Fruit fly (Drosophila melanogaster) whole organism, embryonic: ENCODE data around the gene Ror.

Experiments used
- BEAF-32 ChIP-seq: fragments of 200-800 bp; sonication (Bioruptor generic); optimal IDR thresholded peaks from 3 replicates; lab custom pipeline; 2017; ENCODE audit warnings: missing biosample characterization, missing genetic modification characterization, mild to moderate bottlenecking, moderate library complexity, missing genetic modification reagents
- Bgb ChIP-seq: fragments of 200-800 bp; sonication (Bioruptor generic); IDR thresholded peaks from 2 replicates; pipeline ENCODE4 v1.3.6; 2022; ENCODE audit warnings: missing biosample characterization, missing genetic modification characterization; ENCODE audit not compliant: partially characterized antibody
- Blimp-1 ChIP-seq: fragments of 200-800 bp; sonication (Bioruptor generic); optimal IDR thresholded peaks from 3 replicates; lab custom pipeline; 2018; ENCODE audit warnings: missing biosample characterization, missing genetic modification characterization, mild to moderate bottlenecking, moderate library complexity, missing genetic modification reagents
- CG10209 ChIP-seq: fragments of 200-800 bp; sonication (Bioruptor generic); optimal IDR thresholded peaks from 3 replicates; lab custom pipeline; 2017; ENCODE audit warnings: missing biosample characterization, mild to moderate bottlenecking, missing genetic modification characterization, missing genetic modification reagents
- CG1024 ChIP-seq: fragments of 200-800 bp; sonication (Bioruptor generic); IDR thresholded peaks from 2 replicates; pipeline ENCODE4 v1.3.6; 2022; ENCODE audit warnings: missing biosample characterization, missing genetic modification characterization
- CG10462 ChIP-seq: fragments of 200-800 bp; sonication (Bioruptor generic); optimal IDR thresholded peaks from 2 replicates; lab custom pipeline; 2016; ENCODE audit warnings: missing biosample characterization, missing genetic modification characterization
- CG1603 ChIP-seq: fragments of 200-800 bp; sonication (Bioruptor generic); optimal IDR thresholded peaks from 2 replicates; lab custom pipeline; 2019; ENCODE audit warnings: missing biosample characterization, mild to moderate bottlenecking, missing genetic modification characterization, moderate library complexity
- CG16813 ChIP-seq: fragments of 200-800 bp; sonication (Bioruptor generic); IDR thresholded peaks from 3 replicates; pipeline ENCODE4 v1.3.6; 2022; ENCODE audit warnings: missing biosample characterization, missing genetic modification characterization; ENCODE audit not compliant: partially characterized antibody
- CG17612 ChIP-seq: fragments of 200-800 bp; sonication (Bioruptor generic); IDR thresholded peaks from 2 replicates; pipeline ENCODE4 v1.3.6; 2022; ENCODE audit warnings: missing biosample characterization, missing genetic modification characterization
- CG17802 ChIP-seq: fragments of 200-800 bp; sonication (Bioruptor generic); optimal IDR thresholded peaks from 2 replicates; lab custom pipeline; 2018; ENCODE audit warnings: missing biosample characterization, mild to moderate bottlenecking, missing genetic modification characterization, moderate library complexity
- CG2129 ChIP-seq: fragments of 200-800 bp; sonication (Bioruptor generic); IDR thresholded peaks from 2 replicates; pipeline ENCODE4 v1.3.6; 2022; ENCODE audit warnings: missing biosample characterization, missing genetic modification characterization; ENCODE audit not compliant: partially characterized antibody
- CG31224 ChIP-seq: fragments of 200-800 bp; sonication (Bioruptor generic); IDR thresholded peaks from 2 replicates; pipeline ENCODE4 v1.3.6; 2022; ENCODE audit warnings: missing biosample characterization, missing genetic modification characterization
- CG31441 ChIP-seq: fragments of 200-800 bp; sonication (Bioruptor generic); IDR thresholded peaks from 2 replicates; pipeline ENCODE4 v1.3.6; 2022; ENCODE audit warnings: missing biosample characterization, missing genetic modification characterization
- CG34422 ChIP-seq: fragments of 200-800 bp; sonication (Bioruptor generic); IDR thresholded peaks from 3 replicates; pipeline ENCODE4 v1.3.6; 2022; ENCODE audit warnings: missing biosample characterization, missing genetic modification characterization
- CG3838 ChIP-seq: fragments of 200-800 bp; sonication (Bioruptor generic); optimal IDR thresholded peaks from 3 replicates; lab custom pipeline; 2016; ENCODE audit warnings: missing biosample characterization, missing genetic modification characterization
- CG4282 ChIP-seq: fragments of 200-800 bp; sonication (Bioruptor generic); optimal IDR thresholded peaks from 2 replicates; lab custom pipeline; 2016; ENCODE audit warnings: missing biosample characterization, missing genetic modification characterization
- CG4617 ChIP-seq: fragments of 200-800 bp; sonication (Bioruptor generic); optimal IDR thresholded peaks from 3 replicates; lab custom pipeline; 2016; ENCODE audit warnings: missing biosample characterization, missing genetic modification characterization, borderline replicate concordance
- CG7271 ChIP-seq: fragments of 200-800 bp; sonication (Bioruptor generic); optimal IDR thresholded peaks from 2 replicates; lab custom pipeline; 2018; ENCODE audit warnings: missing biosample characterization, mild to moderate bottlenecking, missing genetic modification characterization, moderate library complexity
- CG7357 ChIP-seq: fragments of 200-800 bp; sonication (Bioruptor generic); IDR thresholded peaks from 3 replicates; pipeline ENCODE4 v1.3.6; 2022; ENCODE audit warnings: missing biosample characterization, missing genetic modification characterization
- CG9215 ChIP-seq: fragments of 200-800 bp; sonication (Bioruptor generic); IDR thresholded peaks from 2 replicates; pipeline ENCODE4 v1.3.6; 2022; ENCODE audit warnings: missing biosample characterization, missing genetic modification characterization
- Dll ChIP-seq: fragments of 200-800 bp; sonication (Bioruptor generic); IDR thresholded peaks from 4 replicates; pipeline ENCODE4 v1.3.6; 2022; ENCODE audit warnings: missing biosample characterization, missing genetic modification characterization; ENCODE audit not compliant: partially characterized antibody
- Dref ChIP-seq: fragments of 200-800 bp; sonication (Bioruptor generic); IDR thresholded peaks from 2 replicates; pipeline ENCODE4 v1.3.6; 2022; ENCODE audit warnings: missing biosample characterization, missing genetic modification characterization
- Ets65A ChIP-seq: fragments of 200-800 bp; sonication (Bioruptor generic); peaks from one replicate; lab custom pipeline; 2016; ENCODE audit warnings: missing biosample characterization, missing genetic modification characterization
- Gug ChIP-seq: fragments of 200-800 bp; sonication (Bioruptor generic); IDR thresholded peaks from 4 replicates; pipeline ENCODE4 v1.3.6; 2022; ENCODE audit warnings: missing biosample characterization, missing genetic modification characterization
- HmgD ChIP-seq: fragments of 200-800 bp; sonication (Bioruptor generic); optimal IDR thresholded peaks from 3 replicates; lab custom pipeline; 2016; ENCODE audit warnings: missing biosample characterization, missing genetic modification characterization
- Hmx ChIP-seq: fragments of 200-800 bp; sonication (Bioruptor generic); optimal IDR thresholded peaks from 2 replicates; lab custom pipeline; 2016; ENCODE audit warnings: missing biosample characterization, missing genetic modification characterization
- MBD-R2 ChIP-seq: fragments of 200-800 bp; sonication (Bioruptor generic); IDR thresholded peaks from 2 replicates; pipeline ENCODE4 v1.3.6; 2022; ENCODE audit warnings: missing biosample characterization, missing genetic modification characterization
- MESR4 ChIP-seq: fragments of 200-800 bp; sonication (Bioruptor generic); optimal IDR thresholded peaks from 2 replicates; lab custom pipeline; 2018; ENCODE audit warnings: missing biosample characterization, mild to moderate bottlenecking, missing genetic modification characterization, moderate library complexity
- Med ChIP-seq: fragments of 200-800 bp; sonication (Bioruptor generic); peaks from one replicate; lab custom pipeline; 2016; ENCODE audit warnings: missing biosample characterization, missing genetic modification characterization, mild to moderate bottlenecking, inconsistent platforms, moderate library complexity
- Pdp1 ChIP-seq, 2 experiments: fragments of 200-800 bp; sonication (Bioruptor generic); optimal IDR thresholded peaks; 3 replicates each; lab custom pipeline; 2016; ENCODE audit warnings: missing biosample characterization in 2 of 2, missing genetic modification characterization in 2 of 2, mild to moderate bottlenecking in 1 of 2, moderate library complexity in 1 of 2
- Ravus ChIP-seq: fragments of 200-800 bp; sonication (Bioruptor generic); IDR thresholded peaks from 2 replicates; pipeline ENCODE4 v1.3.6; 2022; ENCODE audit warnings: missing biosample characterization, missing genetic modification characterization
- Xbp1 ChIP-seq: fragments of 200-800 bp; sonication (Bioruptor generic); optimal IDR thresholded peaks from 3 replicates; lab custom pipeline; 2016; ENCODE audit warnings: missing biosample characterization, mild to moderate bottlenecking, missing genetic modification characterization
- bbx ChIP-seq: fragments of 200-800 bp; sonication (Bioruptor generic); IDR thresholded peaks from 2 replicates; pipeline ENCODE4 v1.3.6; 2022; ENCODE audit warnings: missing biosample characterization, missing genetic modification characterization; ENCODE audit not compliant: partially characterized antibody
- bsh ChIP-seq, 2 experiments: fragments of 200-800 bp; sonication (Bioruptor generic); optimal IDR thresholded peaks; 2 replicates each; lab custom pipeline; 2017 to 2018; ENCODE audit warnings: mild to moderate bottlenecking in 2 of 2, missing biosample characterization in 2 of 2, missing genetic modification characterization in 2 of 2, moderate library complexity in 1 of 2
- chinmo ChIP-seq: fragments of 200-800 bp; sonication (Bioruptor generic); IDR thresholded peaks from 4 replicates; pipeline ENCODE4 v1.3.6; 2022; ENCODE audit warnings: missing biosample characterization, missing genetic modification characterization; ENCODE audit not compliant: partially characterized antibody
- eve ChIP-seq, 2 experiments: fragments of >200 bp; optimal IDR thresholded peaks; 2 replicates each; lab custom pipeline; 2017; ENCODE audit warnings: missing biosample characterization in 2 of 2, missing genetic modification characterization in 2 of 2
- nmo ChIP-seq: fragments of 200-800 bp; sonication (Bioruptor generic); optimal IDR thresholded peaks from 2 replicates; lab custom pipeline; 2018; ENCODE audit warnings: missing biosample characterization, mild to moderate bottlenecking, missing genetic modification characterization, moderate library complexity
- pfk ChIP-seq: fragments of 200-800 bp; sonication (Bioruptor generic); optimal IDR thresholded peaks from 2 replicates; lab custom pipeline; 2018; ENCODE audit warnings: missing biosample characterization, mild to moderate bottlenecking, missing genetic modification characterization, moderate library complexity
- phol ChIP-seq: fragments of 200-800 bp; sonication (Bioruptor generic); optimal IDR thresholded peaks from 3 replicates; lab custom pipeline; 2018; ENCODE audit warnings: missing biosample characterization, mild to moderate bottlenecking, missing genetic modification characterization, moderate library complexity
- pnt ChIP-seq: fragments of 200-800 bp; sonication (Bioruptor generic); optimal IDR thresholded peaks from 3 replicates; lab custom pipeline; 2016; ENCODE audit warnings: missing biosample characterization, missing genetic modification characterization
- pzg ChIP-seq: fragments of 200-800 bp; sonication (Bioruptor generic); optimal IDR thresholded peaks from 3 replicates; lab custom pipeline; 2018; ENCODE audit warnings: missing biosample characterization, mild to moderate bottlenecking, missing genetic modification characterization, moderate library complexity
- sd ChIP-seq: fragments of 200-800 bp; sonication (Bioruptor generic); optimal IDR thresholded peaks from 3 replicates; lab custom pipeline; 2018; ENCODE audit warnings: missing biosample characterization, mild to moderate bottlenecking, missing genetic modification characterization, moderate library complexity
- slbo ChIP-seq: fragments of 200-800 bp; sonication (Bioruptor generic); IDR thresholded peaks from 2 replicates; pipeline ENCODE4 v1.3.6; 2022; ENCODE audit warnings: missing biosample characterization, missing genetic modification characterization
- ssp ChIP-seq: fragments of 200-800 bp; sonication (Bioruptor generic); IDR thresholded peaks from 2 replicates; pipeline ENCODE4 v1.3.6; 2022; ENCODE audit warnings: missing biosample characterization, missing genetic modification characterization
- stwl ChIP-seq: fragments of 200-800 bp; sonication (Bioruptor generic); optimal IDR thresholded peaks from 3 replicates; lab custom pipeline; 2018; ENCODE audit warnings: missing biosample characterization, mild to moderate bottlenecking, missing genetic modification characterization, moderate library complexity
- tll ChIP-seq, 2 experiments: fragments of 200-800 bp in 1 of 2; fragments of >200 bp in 1 of 2; sonication (Bioruptor generic) in 1 of 2; optimal IDR thresholded peaks; 2 replicates each; lab custom pipeline; 2017 to 2019; ENCODE audit warnings: missing biosample characterization in 2 of 2, missing genetic modification characterization in 2 of 2, mild to moderate bottlenecking in 1 of 2, moderate library complexity in 1 of 2

Gene Ror

DNA sequence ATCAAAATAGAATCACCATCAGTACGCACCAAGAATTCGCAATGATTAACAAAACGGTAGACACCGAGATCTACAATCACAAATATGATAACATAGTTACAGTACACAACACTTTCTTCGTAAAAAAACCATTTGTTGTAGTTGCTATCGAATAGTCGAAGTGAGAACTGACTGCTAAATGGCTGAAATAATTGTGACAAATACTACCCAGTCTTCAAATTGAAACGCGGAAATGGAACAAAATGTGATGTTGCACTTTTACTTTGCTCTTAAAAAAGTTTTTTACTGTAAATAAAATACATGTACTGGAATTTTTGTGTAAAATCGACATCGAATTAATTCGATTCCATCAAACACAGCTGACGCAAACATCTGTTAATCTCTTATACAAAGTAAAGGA is 20.1 kb upstream of the Ror start, which contains the start of gene ova (continued):
- TF ChIP-seq CG9215 (GFP tag; lab: Robert Waterston, UW): no peak
- no peak for TF ChIP-seq CG7271 (tag; lab: Kevin White, UChicago)
- TF ChIP-seq ssp (GFP tag; lab: Robert Waterston, UW): peak; percentile 89
- peak; percentile 12 for TF ChIP-seq sd
- no peak for TF ChIP-seq CG31224 (GFP tag; lab: Robert Waterston, UW)
- TF ChIP-seq phol: no peak
- TF ChIP-seq stwl (tag; lab: Kevin White, UChicago): no peak
- no peak for TF ChIP-seq CG31441 (GFP tag; lab: Robert Waterston, UW)
- no peak for TF ChIP-seq pnt
- TF ChIP-seq nmo (GFP tag; lab: Kevin White, UChicago): no peak
- TF ChIP-seq CG3838 (GFP tag; lab: Kevin White, UChicago): no peak
- peak; percentile 89 for TF ChIP-seq pfk (GFP tag; lab: Kevin White, UChicago)
- TF ChIP-seq pzg (GFP tag; lab: Kevin White, UChicago): peak; percentile 26
- TF ChIP-seq Hmx (GFP tag; lab: Kevin White, UChicago): no peak
- peak; percentile 55 for TF ChIP-seq Dref (GFP tag; lab: Robert Waterston, UW)
- no peak for TF ChIP-seq CG2129 (GFP tag; lab: Robert Waterston, UW)

DNA sequence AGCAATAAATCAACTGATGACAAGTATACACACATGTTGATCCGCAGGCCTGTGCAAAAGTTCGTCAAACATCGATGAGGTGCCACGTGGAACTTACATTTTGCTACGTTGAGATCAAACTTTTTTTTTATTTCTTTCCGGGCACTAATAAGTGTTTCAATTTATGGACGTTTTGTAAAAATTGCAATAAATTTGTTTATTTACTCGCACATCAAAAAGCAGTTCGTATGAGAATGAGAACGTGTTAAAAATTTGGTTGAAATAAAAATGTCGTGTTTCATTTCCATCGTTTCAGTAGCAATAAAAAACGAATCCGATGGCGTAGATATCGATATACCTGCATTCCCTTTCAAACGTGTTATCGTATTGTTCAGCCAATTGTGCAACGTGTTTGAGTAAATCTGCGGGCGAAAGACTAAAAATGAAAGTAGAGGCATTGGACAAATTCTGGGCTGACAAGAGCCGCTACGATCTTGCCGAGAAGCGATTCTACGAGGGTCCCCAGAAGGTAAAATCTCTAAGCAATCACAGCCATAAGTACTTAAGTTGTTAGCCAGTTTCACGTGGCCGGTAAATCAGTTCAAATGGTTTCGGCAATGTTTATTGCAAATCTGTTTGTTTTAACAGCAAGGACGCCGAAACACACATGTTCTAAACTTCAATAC is 19.4 kb upstream of the Ror start, which contains the start of gene eEF1delta:
eEF1delta (plus strand) TSS at position 356 of the 665 bp plus-strand sequence.
- TF ChIP-seq CG34422 (peak; percentile 37; the same call in 1 of the 3 replicates), HmgD (GFP tag; lab: Kevin White, UChicago) (no peak), Gug (GFP tag; lab: Robert Waterston, UW) (no peak), bbx (peak; percentile 51; the same call in 1 of the 2 replicates), eve (GFP tag; optimal IDR thresholded peaks at IDR 0.05; lab: Kevin White, UChicago) (no peak), MESR4 (GFP tag; lab: Kevin White, UChicago) (peak; percentile 68), MBD-R2 (GFP tag; lab: Robert Waterston, UW) (peak; percentile 53; the same call in 1 of the 2 replicates), Blimp-1 (no peak), CG4282 (GFP tag; lab: Kevin White, UChicago) (no peak), Bgb (GFP tag; lab: Robert Waterston, UW) (0 out of 2 replicates have a peak, but pooled peaks have one; percentile 39), pfk (GFP tag; lab: Kevin White, UChicago) (peak; percentile 91), Ravus (GFP tag; lab: Robert Waterston, UW) (no peak), CG10462 (GFP tag; lab: Kevin White, UChicago) (no peak), CG4617 (GFP tag; lab: Kevin White, UChicago) (peak; percentile 54), phol (peak; percentile 44), BEAF-32 (GFP tag; lab: Kevin White, UChicago) (peak; percentile 56), Dref (GFP tag; lab: Robert Waterston, UW) (peak; percentile 71; the same call in 1 of the 2 replicates), bsh (GFP tag; optimal IDR thresholded peaks at IDR 0.05; lab: Kevin White, UChicago) (no peak), CG1024 (peak; percentile 93), CG17612 (no peak), sd (peak; percentile 27), Med (GFP tag; lab: Kevin White, UChicago) (peak; percentile 55), chinmo (GFP tag; lab: Robert Waterston, UW) (no peak), Pdp1 (GFP tag; optimal IDR thresholded peaks at IDR 0.05; lab: Kevin White, UChicago) (peak in 1 of 2 experiments; percentile 95), nmo (GFP tag; lab: Kevin White, UChicago) (peak; percentile 14), Dll (GFP tag; lab: Robert Waterston, UW) (0 out of 4 replicates have a peak, but pooled peaks have one; percentile 21), CG1603 (tag; lab: Kevin White, UChicago) (peak; percentile 99), CG10209 (no peak), CG7357 (GFP tag; lab: Robert Waterston, UW) (peak; percentile 84), Xbp1 (no peak), CG16813 (GFP tag; lab: Robert Waterston, UW) (peak; percentile 51; the same call in 2 of the 3 replicates), slbo (GFP tag; lab: Robert Waterston, UW) (peak; percentile 21; the same call in 1 of the 2 replicates), Ets65A (peak; percentile 16), CG17802 (tag; lab: Kevin White, UChicago) (peak; percentile 98), tll (GFP tag; optimal IDR thresholded peaks at IDR 0.05; lab: Kevin White, UChicago) (peak in 1 of 2 experiments; percentile 84)
